Fruit fly (Drosophila melanogaster) whole organism, embryonic: ENCODE data around the gene Rabex-5.
A peak's percentile ranks its signal among the peaks of the same experiment; 100 is the strongest.

Experiments
- ATbp ChIP-seq: fragments of 200-800 bp; sonication (Bioruptor generic); optimal IDR thresholded peaks from 2 replicates; lab custom pipeline; 2017; ENCODE audit warnings: missing biosample characterization, mild to moderate bottlenecking, missing genetic modification characterization, missing genetic modification reagents
- Abd-B ChIP-seq: fragments of 200-800 bp; sonication (Bioruptor generic); optimal IDR thresholded peaks from 2 replicates; lab custom pipeline; 2018; ENCODE audit warnings: missing biosample characterization, mild to moderate bottlenecking, missing genetic modification characterization, moderate library complexity
- Ada2b ChIP-seq: fragments of 200-800 bp; sonication (Bioruptor generic); IDR thresholded peaks from 2 replicates; pipeline ENCODE4 v1.3.6; 2022; ENCODE audit warnings: missing biosample characterization, missing genetic modification characterization
- Antp ChIP-seq: fragments of 200-800 bp; sonication (Bioruptor generic); optimal IDR thresholded peaks from 3 replicates; lab custom pipeline; 2016; ENCODE audit warnings: missing biosample characterization, missing genetic modification characterization
- Atf-2 ChIP-seq: fragments of 200-800 bp; sonication (Bioruptor generic); optimal IDR thresholded peaks from 2 replicates; lab custom pipeline; 2016; ENCODE audit warnings: missing biosample characterization, missing genetic modification characterization
- Atf6 ChIP-seq: fragments of 200-800 bp; sonication (Bioruptor generic); IDR thresholded peaks from 2 replicates; pipeline ENCODE4 v1.3.6; 2022; ENCODE audit warnings: missing biosample characterization, missing genetic modification characterization
- B-H2 ChIP-seq: fragments of 200-800 bp; sonication (Bioruptor generic); optimal IDR thresholded peaks from 2 replicates; lab custom pipeline; 2018; ENCODE audit warnings: missing biosample characterization, mild to moderate bottlenecking, missing genetic modification characterization
- CG10654 ChIP-seq: fragments of 200-800 bp; sonication (Bioruptor generic); optimal IDR thresholded peaks from 2 replicates; lab custom pipeline; 2016; ENCODE audit warnings: missing biosample characterization, missing genetic modification characterization
- CG11093 ChIP-seq: fragments of 200-800 bp; sonication (Bioruptor generic); IDR thresholded peaks from 3 replicates; pipeline ENCODE4 v1.3.6; 2022; ENCODE audit warnings: missing biosample characterization, missing genetic modification characterization
- CG11560 ChIP-seq: fragments of 200-800 bp; sonication (Bioruptor generic); IDR thresholded peaks from 3 replicates; pipeline ENCODE4 v1.3.6; 2022; ENCODE audit warnings: missing biosample characterization, missing genetic modification characterization
- CG12219 ChIP-seq: fragments of 200-800 bp; sonication (Bioruptor generic); optimal IDR thresholded peaks from 3 replicates; lab custom pipeline; 2018; ENCODE audit warnings: missing biosample characterization, mild to moderate bottlenecking, missing genetic modification characterization
- CG12744 ChIP-seq: fragments of 200-800 bp; sonication (Bioruptor generic); optimal IDR thresholded peaks from 2 replicates; lab custom pipeline; 2016; ENCODE audit warnings: missing biosample characterization, missing genetic modification characterization
- CG12769 ChIP-seq: fragments of 200-800 bp; sonication (Bioruptor generic); optimal IDR thresholded peaks from 2 replicates; lab custom pipeline; 2019; ENCODE audit warnings: missing biosample characterization, mild to moderate bottlenecking, missing genetic modification characterization, moderate library complexity
- CG1529 ChIP-seq: fragments of 200-800 bp; sonication (Bioruptor generic); optimal IDR thresholded peaks from 3 replicates; lab custom pipeline; 2018; ENCODE audit warnings: missing biosample characterization, missing genetic modification characterization
- CG15479 ChIP-seq: fragments of 200-800 bp; sonication (Bioruptor generic); optimal IDR thresholded peaks from 3 replicates; lab custom pipeline; 2019; ENCODE audit warnings: missing biosample characterization, mild to moderate bottlenecking, missing genetic modification characterization, moderate library complexity
- CG15514 ChIP-seq: fragments of 200-800 bp; sonication (Bioruptor generic); optimal IDR thresholded peaks from 3 replicates; lab custom pipeline; 2017; ENCODE audit warnings: missing biosample characterization, missing genetic modification characterization, mild to moderate bottlenecking, moderate library complexity, missing genetic modification reagents
- CG15601 ChIP-seq: fragments of 200-800 bp; sonication (Bioruptor generic); optimal IDR thresholded peaks from 3 replicates; lab custom pipeline; 2019; ENCODE audit warnings: missing biosample characterization, mild to moderate bottlenecking, missing genetic modification characterization, moderate library complexity
- CG1603 ChIP-seq: fragments of 200-800 bp; sonication (Bioruptor generic); optimal IDR thresholded peaks from 2 replicates; lab custom pipeline; 2019; ENCODE audit warnings: missing biosample characterization, mild to moderate bottlenecking, missing genetic modification characterization, moderate library complexity
- CG18011 ChIP-seq: fragments of 200-800 bp; sonication (Bioruptor generic); optimal IDR thresholded peaks from 2 replicates; lab custom pipeline; 2017; ENCODE audit warnings: missing biosample characterization, missing genetic modification characterization, mild to moderate bottlenecking, moderate library complexity, missing genotype
- CG18619 ChIP-seq: fragments of 200-800 bp; sonication (Bioruptor generic); optimal IDR thresholded peaks from 3 replicates; lab custom pipeline; 2017; ENCODE audit warnings: missing biosample characterization, mild to moderate bottlenecking, missing genetic modification characterization
- CG3065 ChIP-seq: fragments of 200-800 bp; sonication (Bioruptor generic); optimal IDR thresholded peaks from 2 replicates; lab custom pipeline; 2016; ENCODE audit warnings: missing biosample characterization, missing genetic modification characterization
- CG3281 ChIP-seq: fragments of 200-800 bp; sonication (Bioruptor generic); optimal IDR thresholded peaks from 3 replicates; lab custom pipeline; 2017; ENCODE audit warnings: missing biosample characterization, mild to moderate bottlenecking, missing genetic modification characterization
- CG4707 ChIP-seq: fragments of 200-800 bp; sonication (Bioruptor generic); optimal IDR thresholded peaks from 2 replicates; lab custom pipeline; 2018; ENCODE audit warnings: missing biosample characterization, mild to moderate bottlenecking, missing genetic modification characterization, moderate library complexity
- CG6813 ChIP-seq: fragments of 200-800 bp; sonication (Bioruptor generic); optimal IDR thresholded peaks from 2 replicates; lab custom pipeline; 2017; ENCODE audit warnings: missing biosample characterization, missing genetic modification characterization, mild to moderate bottlenecking, moderate library complexity, missing genetic modification reagents
- CG7271 ChIP-seq: fragments of 200-800 bp; sonication (Bioruptor generic); optimal IDR thresholded peaks from 2 replicates; lab custom pipeline; 2018; ENCODE audit warnings: missing biosample characterization, mild to moderate bottlenecking, missing genetic modification characterization, moderate library complexity
- CG7556 ChIP-seq: fragments of 200-800 bp; sonication (Bioruptor generic); optimal IDR thresholded peaks from 2 replicates; lab custom pipeline; 2017; ENCODE audit warnings: missing biosample characterization, mild to moderate bottlenecking, missing genetic modification characterization
- CG8388 ChIP-seq: fragments of 200-800 bp; sonication (Bioruptor generic); optimal IDR thresholded peaks from 2 replicates; lab custom pipeline; 2019; ENCODE audit warnings: missing biosample characterization, mild to moderate bottlenecking, missing genetic modification characterization, moderate library complexity
- CG9609 ChIP-seq: fragments of 200-800 bp; sonication (Bioruptor generic); optimal IDR thresholded peaks from 3 replicates; lab custom pipeline; 2016; ENCODE audit warnings: missing biosample characterization, missing genetic modification characterization
- CG9932 ChIP-seq: fragments of 200-800 bp; sonication (Bioruptor generic); IDR thresholded peaks from 2 replicates; pipeline ENCODE4 v1.3.6; 2022; ENCODE audit warnings: missing biosample characterization, missing genetic modification characterization
- D ChIP-seq, 2 experiments: fragments of 200-800 bp in 1 of 2; fragments of >200 bp in 1 of 2; sonication (Bioruptor generic) in 1 of 2; optimal IDR thresholded peaks; 2 replicates in 1 of 2; 3 replicates in 1 of 2; lab custom pipeline; 2017; ENCODE audit warnings: mild to moderate bottlenecking in 1 of 2, missing biosample characterization in 1 of 2, missing genetic modification characterization in 1 of 2, missing genetic modification reagents in 1 of 2
- Dad ChIP-seq: fragments of 200-800 bp; sonication (Bioruptor generic); optimal IDR thresholded peaks from 3 replicates; lab custom pipeline; 2016; ENCODE audit warnings: missing biosample characterization, missing genetic modification characterization
- Doc3 ChIP-seq: fragments of 200-800 bp; sonication (Bioruptor generic); IDR thresholded peaks from 3 replicates; pipeline ENCODE4 v1.3.6; 2022; ENCODE audit warnings: missing biosample characterization, missing genetic modification characterization; ENCODE audit not compliant: partially characterized antibody
- HHEX ChIP-seq: fragments of 200-800 bp; sonication (Bioruptor generic); optimal IDR thresholded peaks from 3 replicates; lab custom pipeline; 2017; ENCODE audit warnings: missing biosample characterization, mild to moderate bottlenecking, missing genetic modification characterization, missing genetic modification reagents
- HLH54F ChIP-seq: fragments of 200-800 bp; sonication (Bioruptor generic); optimal IDR thresholded peaks from 3 replicates; lab custom pipeline; 2016; ENCODE audit warnings: missing biosample characterization, missing genetic modification characterization
- Hmr ChIP-seq: fragments of 200-800 bp; sonication (Bioruptor generic); optimal IDR thresholded peaks from 3 replicates; lab custom pipeline; 2017; ENCODE audit warnings: mild to moderate bottlenecking, missing biosample characterization, missing genetic modification reagents, missing genetic modification characterization
- Hr51 ChIP-seq, 2 experiments: fragments of 200-800 bp; sonication (Bioruptor generic); optimal IDR thresholded peaks; 2 replicates in 1 of 2; 3 replicates in 1 of 2; lab custom pipeline; 2016 to 2018; ENCODE audit warnings: missing biosample characterization in 2 of 2, missing genetic modification characterization in 2 of 2, mild to moderate bottlenecking in 1 of 2, moderate library complexity in 1 of 2
- Lhr ChIP-seq: fragments of 200-800 bp; sonication (Bioruptor generic); optimal IDR thresholded peaks from 3 replicates; lab custom pipeline; 2017; ENCODE audit warnings: mild to moderate bottlenecking, missing biosample characterization, missing genetic modification reagents, missing genetic modification characterization
- NfI ChIP-seq: fragments of 200-800 bp; sonication (Bioruptor generic); optimal IDR thresholded peaks from 3 replicates; lab custom pipeline; 2018; ENCODE audit warnings: missing biosample characterization, mild to moderate bottlenecking, missing genetic modification characterization, moderate library complexity
- Oaz ChIP-seq: fragments of 200-800 bp; sonication (Bioruptor generic); IDR thresholded peaks from 2 replicates; pipeline ENCODE4 v1.3.6; 2022; ENCODE audit warnings: missing biosample characterization, missing genetic modification characterization
- br ChIP-seq: fragments of >200 bp; optimal IDR thresholded peaks from 2 replicates; lab custom pipeline; 2017
- cwo ChIP-seq: fragments of 200-800 bp; sonication (Bioruptor generic); optimal IDR thresholded peaks from 3 replicates; lab custom pipeline; 2017; ENCODE audit warnings: missing biosample characterization, missing genetic modification characterization, mild to moderate bottlenecking, moderate library complexity, missing genetic modification reagents
- dati ChIP-seq: fragments of 200-800 bp; sonication (Bioruptor generic); IDR thresholded peaks from 2 replicates; pipeline ENCODE4 v1.3.6; 2022; ENCODE audit warnings: missing biosample characterization, missing genetic modification characterization
- dmrt99B ChIP-seq: fragments of 200-800 bp; sonication (Bioruptor generic); optimal IDR thresholded peaks from 2 replicates; lab custom pipeline; 2018; ENCODE audit warnings: missing biosample characterization, mild to moderate bottlenecking, missing genetic modification characterization, moderate library complexity
- gem ChIP-seq: fragments of 200-800 bp; sonication (Bioruptor generic); optimal IDR thresholded peaks from 2 replicates; lab custom pipeline; 2019; ENCODE audit warnings: missing biosample characterization, mild to moderate bottlenecking, missing genetic modification characterization, moderate library complexity
- knrl ChIP-seq: fragments of 200-800 bp; sonication (Bioruptor generic); IDR thresholded peaks from 3 replicates; pipeline ENCODE4 v1.3.6; 2022; ENCODE audit warnings: missing biosample characterization, missing genetic modification characterization; ENCODE audit not compliant: partially characterized antibody
- lab ChIP-seq: fragments of 200-800 bp; sonication (Bioruptor generic); optimal IDR thresholded peaks from 3 replicates; lab custom pipeline; 2017; ENCODE audit warnings: missing biosample characterization, missing genetic modification characterization, mild to moderate bottlenecking, moderate library complexity, missing genetic modification reagents
- pb ChIP-seq: fragments of 200-800 bp; sonication (Bioruptor generic); optimal IDR thresholded peaks from 3 replicates; lab custom pipeline; 2016; ENCODE audit warnings: missing biosample characterization, missing genetic modification characterization
- salm ChIP-seq: fragments of 200-800 bp; sonication (Bioruptor generic); optimal IDR thresholded peaks from 2 replicates; lab custom pipeline; 2018; ENCODE audit warnings: missing biosample characterization, mild to moderate bottlenecking, missing genetic modification characterization
- toy ChIP-seq: fragments of 200-800 bp; sonication (Bioruptor generic); IDR thresholded peaks from 2 replicates; pipeline ENCODE4 v1.3.6; 2022; ENCODE audit warnings: missing biosample characterization, missing genetic modification characterization

Gene Rabex-5

DNA sequence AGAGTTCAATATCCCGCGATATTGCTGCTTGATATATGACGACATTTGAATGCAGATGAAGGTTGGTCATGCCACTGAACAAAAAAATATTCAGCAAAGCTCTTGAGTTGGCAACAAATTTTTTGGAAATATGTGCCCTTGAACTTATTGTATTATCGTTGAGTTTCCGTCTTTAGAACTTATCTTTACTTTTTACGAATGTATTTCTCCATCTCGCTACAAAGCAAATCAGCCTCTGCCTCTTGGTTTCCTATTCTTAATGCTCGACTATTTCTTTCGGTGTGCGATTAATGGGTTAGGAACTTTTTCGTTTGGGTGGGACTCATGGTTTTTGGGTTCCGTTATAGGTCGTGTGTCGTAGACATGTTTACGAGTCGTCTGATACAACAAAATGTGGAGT, 27.4 kb downstream of the Rabex-5 start (continued):
- TF ChIP-seq CG1603 (tag; lab: Kevin White, UChicago) (peak; percentile 65), toy (GFP tag; lab: Robert Waterston, UW) (no peak), Doc3 (GFP tag; lab: Robert Waterston, UW) (no peak), CG18619 (GFP tag; lab: Kevin White, UChicago) (peak; percentile 5), Atf-2 (peak; percentile 57), CG3065 (GFP tag; lab: Kevin White, UChicago) (peak; percentile 27), Lhr (peak; percentile 49), Ada2b (peak; percentile 30; the same call in 1 of the 2 replicates), CG12769 (tag; lab: Kevin White, UChicago) (no peak), Hmr (GFP tag; lab: Kevin White, UChicago) (no peak), NfI (GFP tag; lab: Kevin White, UChicago) (peak; percentile 68), CG12744 (GFP tag; lab: Kevin White, UChicago) (no peak), CG11093 (GFP tag; lab: Robert Waterston, UW) (0 out of 3 replicates have a peak, but pooled peaks have one; percentile 40), br (no peak), CG3281 (no peak), salm (tag; lab: Kevin White, UChicago) (peak; percentile 19), CG4707 (GFP tag; lab: Kevin White, UChicago) (peak; percentile 57), Abd-B (GFP tag; lab: Kevin White, UChicago) (peak; percentile 76), cwo (GFP tag; lab: Kevin White, UChicago) (peak; percentile 22), Atf6 (GFP tag; lab: Robert Waterston, UW) (no peak), ATbp (GFP tag; lab: Kevin White, UChicago) (peak; percentile 49), HHEX (peak; percentile 25), CG9932 (GFP tag; lab: Robert Waterston, UW) (peak; percentile 22; the same call in 1 of the 2 replicates), dati (no peak), CG12219 (GFP tag; lab: Kevin White, UChicago) (peak; percentile 71), CG7556 (GFP tag; lab: Kevin White, UChicago) (peak; percentile 57), dmrt99B (tag; lab: Kevin White, UChicago) (no peak), CG15601 (tag; lab: Kevin White, UChicago) (peak; percentile 90), gem (tag; lab: Kevin White, UChicago) (peak; percentile 84), pb (GFP tag; lab: Kevin White, UChicago) (peak; percentile 51), Antp (GFP tag; lab: Kevin White, UChicago) (peak; percentile 81), B-H2 (GFP tag; lab: Kevin White, UChicago) (no peak), CG1529 (GFP tag; lab: Kevin White, UChicago) (peak; percentile 74), knrl (GFP tag; lab: Robert Waterston, UW) (no peak), Hr51 (GFP tag; optimal IDR thresholded peaks at IDR 0.05; lab: Kevin White, UChicago) (peak in 1 of 2 experiments; percentile 59), CG8388 (peak; percentile 80), Oaz (GFP tag; lab: Robert Waterston, UW) (no peak), CG7271 (peak; percentile 18), CG6813 (GFP tag; lab: Kevin White, UChicago) (peak; percentile 59), HLH54F (GFP tag; lab: Kevin White, UChicago) (peak; percentile 51), CG9609 (peak; percentile 58), CG11560 (tag; lab: Robert Waterston, UW) (no peak), CG10654 (GFP tag; lab: Kevin White, UChicago) (peak; percentile 49), Dad (GFP tag; lab: Kevin White, UChicago) (peak; percentile 41), CG15514 (GFP tag; lab: Kevin White, UChicago) (no peak), CG18011 (GFP tag; lab: Kevin White, UChicago) (peak; percentile 24), CG15479 (GFP tag; lab: Kevin White, UChicago) (no peak), lab (GFP tag; lab: Kevin White, UChicago) (peak; percentile 34), D (optimal IDR thresholded peaks at IDR 0.05; lab: Kevin White, UChicago) (no peak), D (GFP tag; optimal IDR thresholded peaks at IDR 0.05; lab: Kevin White, UChicago) (peak; percentile 65)
